Fruit fly (Drosophila melanogaster): ENCODE measurements around the gene CG6293.

CG6293 gene

DNA sequence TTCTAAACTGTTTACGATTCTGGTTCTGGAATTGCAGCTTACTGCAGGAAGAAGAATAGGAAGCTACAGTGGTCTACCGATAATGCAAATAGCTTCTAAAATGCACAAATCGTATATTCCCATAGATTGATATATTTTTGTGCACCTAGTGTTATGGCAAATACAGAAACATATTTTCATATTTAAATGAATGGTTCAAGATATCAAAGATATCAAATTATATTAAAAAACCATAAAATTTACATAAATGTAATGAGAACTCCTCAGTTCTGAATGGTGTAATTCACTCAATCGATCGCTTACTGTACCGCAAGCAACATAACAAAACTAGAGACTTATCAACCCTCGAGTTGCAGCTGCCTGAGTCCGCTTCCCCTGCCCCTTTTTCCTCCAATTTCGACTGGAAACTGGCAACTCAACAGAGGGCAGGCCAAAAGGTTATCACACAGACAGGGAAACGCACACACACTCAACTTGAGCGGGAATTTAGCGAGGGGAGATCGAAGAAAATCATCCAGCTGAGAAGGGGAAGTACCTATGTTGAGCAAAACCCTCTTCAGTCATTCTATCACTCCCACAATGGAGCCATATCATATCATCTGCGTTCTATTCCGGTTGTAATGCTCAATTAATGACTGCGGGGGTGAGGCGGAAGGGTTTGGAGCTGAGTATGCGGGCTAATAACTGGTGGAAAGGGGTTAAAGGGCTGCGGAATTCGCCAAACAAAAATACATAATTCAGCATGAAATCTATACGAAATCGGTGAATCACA, 42.7 kb upstream of the CG6293 start (continued):
- TF ChIP-seq CG6654 (GFP tag; optimal IDR thresholded peaks at IDR 0.05): no peak
- no peak for TF ChIP-seq CG5180 (GFP tag; optimal IDR thresholded peaks at IDR 0.05)
- peak; percentile 100 for TF ChIP-seq CG18476 (GFP tag; optimal IDR thresholded peaks at IDR 0.05)
- no peak for TF ChIP-seq Taf1 (GFP tag; IDR thresholded peaks at IDR 0.05)
- TF ChIP-seq Antp (GFP tag; optimal IDR thresholded peaks at IDR 0.05): no peak
- TF ChIP-seq Ssrp (tag; optimal IDR thresholded peaks at IDR 0.05): peak; percentile 51
- no peak for TF ChIP-seq btn (GFP tag; optimal IDR thresholded peaks at IDR 0.05)
- TF ChIP-seq CG4617 (GFP tag; optimal IDR thresholded peaks at IDR 0.05; ENCODE audit: borderline replicate concordance): no peak
- no peak for TF ChIP-seq caup (GFP tag; optimal IDR thresholded peaks at IDR 0.05; ENCODE audit: severe bottlenecking)
- TF ChIP-seq sd (tag; optimal IDR thresholded peaks at IDR 0.05): peak; percentile 9
- no peak for TF ChIP-seq Deaf1 (tag; optimal IDR thresholded peaks at IDR 0.05)
- no peak for TF ChIP-seq CG13296 (GFP tag; optimal IDR thresholded peaks at IDR 0.05)
- TF ChIP-seq abd-A (tag; optimal IDR thresholded peaks at IDR 0.05): no peak
- no peak for TF ChIP-seq CG1603 (tag; optimal IDR thresholded peaks at IDR 0.05)
- TF ChIP-seq toy (GFP tag; IDR thresholded peaks at IDR 0.05): no peak
- TF ChIP-seq bigmax (GFP tag; optimal IDR thresholded peaks at IDR 0.05): no peak
- no peak for TF ChIP-seq gro (GFP tag; optimal IDR thresholded peaks at IDR 0.05)
- no peak for TF ChIP-seq insv (GFP tag; optimal IDR thresholded peaks at IDR 0.05)
- TF ChIP-seq CG18619 (GFP tag; optimal IDR thresholded peaks at IDR 0.05): peak; percentile 6
- TF ChIP-seq bbx (GFP tag; IDR thresholded peaks at IDR 0.05; ENCODE audit: partially characterized antibody): no peak
- no peak for TF ChIP-seq cato (GFP tag; optimal IDR thresholded peaks at IDR 0.05; ENCODE audit: borderline replicate concordance)
- no peak for TF ChIP-seq kah (GFP tag; optimal IDR thresholded peaks at IDR 0.05)
- TF ChIP-seq CG3407 (GFP tag; optimal IDR thresholded peaks at IDR 0.05): peak; percentile 23
- TF ChIP-seq CG6272 (GFP tag; IDR thresholded peaks at IDR 0.05): no peak
- TF ChIP-seq CG10565 (GFP tag; optimal IDR thresholded peaks at IDR 0.05): no peak
- no peak for TF ChIP-seq p53 (GFP tag; optimal IDR thresholded peaks at IDR 0.05)
- TF ChIP-seq Chrac-16 (GFP tag; optimal IDR thresholded peaks at IDR 0.05): peak; percentile 9
- TF ChIP-seq en (GFP tag; optimal IDR thresholded peaks at IDR 0.05): no peak
- TF ChIP-seq CG12659 (GFP tag; optimal IDR thresholded peaks at IDR 0.05): no peak
- no peak for TF ChIP-seq cas (GFP tag; IDR thresholded peaks at IDR 0.05)
- no peak for TF ChIP-seq danr (GFP tag; IDR thresholded peaks at IDR 0.05)
- TF ChIP-seq pzg (GFP tag; optimal IDR thresholded peaks at IDR 0.05): no peak
- no peak for TF ChIP-seq sim (GFP tag; IDR thresholded peaks at IDR 0.05)
- TF ChIP-seq Vsx1 (GFP tag; optimal IDR thresholded peaks at IDR 0.05): no peak
- no peak for TF ChIP-seq jigr1 (GFP tag; IDR thresholded peaks at IDR 0.05)
- no peak for TF ChIP-seq gt (GFP tag; IDR thresholded peaks at IDR 0.05)
- no peak for TF ChIP-seq B-H2 (GFP tag; optimal IDR thresholded peaks at IDR 0.05)
- TF ChIP-seq Gsc (GFP tag; IDR thresholded peaks at IDR 0.05): no peak
- TF ChIP-seq CG14710 (tag; optimal IDR thresholded peaks at IDR 0.05): peak; percentile 63
- TF ChIP-seq cg (GFP tag; optimal IDR thresholded peaks at IDR 0.05): peak; percentile 2
- no peak for TF ChIP-seq CG15073 (GFP tag; optimal IDR thresholded peaks at IDR 0.05)
- TF ChIP-seq pum (GFP tag; optimal IDR thresholded peaks at IDR 0.05): no peak
- peak; percentile 17 for TF ChIP-seq CG1233 (GFP tag; optimal IDR thresholded peaks at IDR 0.05)
- TF ChIP-seq ttk (GFP tag; IDR thresholded peaks at IDR 0.05): no peak
- TF ChIP-seq CG7745 (tag; optimal IDR thresholded peaks at IDR 0.05): no peak
- no peak for TF ChIP-seq CG9876 (GFP tag; optimal IDR thresholded peaks at IDR 0.05)
- TF ChIP-seq Nf-YB (GFP tag; optimal IDR thresholded peaks at IDR 0.05): peak; percentile 20
- TF ChIP-seq ro (GFP tag; IDR thresholded peaks at IDR 0.05): no peak
- TF ChIP-seq CG7839 (tag; optimal IDR thresholded peaks at IDR 0.05): peak; percentile 41

Data from whole organism, embryonic.